Fruit fly (Drosophila melanogaster) whole organism, embryonic: Measurements from ENCODE around the gene CG45100.
A peak's percentile ranks its signal among the peaks of the same experiment; 100 is the strongest.

Experiments
- Asciz ChIP-seq: fragments of 200-800 bp; sonication (Bioruptor generic); optimal IDR thresholded peaks from 2 replicates; lab custom pipeline; 2017; ENCODE audit warnings: missing biosample characterization, mild to moderate bottlenecking, missing genetic modification characterization, missing genetic modification reagents
- BEAF-32 ChIP-seq: fragments of 200-800 bp; sonication (Bioruptor generic); optimal IDR thresholded peaks from 3 replicates; lab custom pipeline; 2017; ENCODE audit warnings: missing biosample characterization, missing genetic modification characterization, mild to moderate bottlenecking, moderate library complexity, missing genetic modification reagents
- CG11398 ChIP-seq: fragments of 200-800 bp; sonication (Bioruptor generic); optimal IDR thresholded peaks from 2 replicates; lab custom pipeline; 2016; ENCODE audit warnings: missing biosample characterization, missing genetic modification characterization
- CG11696 ChIP-seq: fragments of 200-800 bp; sonication (Bioruptor generic); IDR thresholded peaks from 2 replicates; pipeline ENCODE4 v1.3.6; 2022; ENCODE audit warnings: missing biosample characterization, missing genetic modification characterization
- CG12104 ChIP-seq: fragments of 200-800 bp; sonication (Bioruptor generic); optimal IDR thresholded peaks from 3 replicates; lab custom pipeline; 2016; ENCODE audit warnings: missing biosample characterization, missing genetic modification characterization
- CG12299 ChIP-seq: fragments of 200-800 bp; sonication (Bioruptor generic); optimal IDR thresholded peaks from 2 replicates; lab custom pipeline; 2018; ENCODE audit warnings: missing biosample characterization, mild to moderate bottlenecking, missing genetic modification characterization
- CG12391 ChIP-seq: fragments of 200-800 bp; sonication (Bioruptor generic); optimal IDR thresholded peaks from 3 replicates; lab custom pipeline; 2018; ENCODE audit warnings: missing biosample characterization, mild to moderate bottlenecking, missing genetic modification characterization, moderate library complexity
- CG13424 ChIP-seq: fragments of 200-800 bp; sonication (Bioruptor generic); optimal IDR thresholded peaks from 2 replicates; lab custom pipeline; 2019; ENCODE audit warnings: missing biosample characterization, mild to moderate bottlenecking, missing genetic modification characterization, moderate library complexity
- CG14441 ChIP-seq: fragments of 200-800 bp; sonication (Bioruptor generic); IDR thresholded peaks from 2 replicates; pipeline ENCODE4 v1.3.6; 2022; ENCODE audit warnings: missing biosample characterization, missing genetic modification characterization
- CG15696 ChIP-seq: fragments of 200-800 bp; sonication (Bioruptor generic); optimal IDR thresholded peaks from 2 replicates; lab custom pipeline; 2019; ENCODE audit warnings: missing biosample characterization, mild to moderate bottlenecking, missing genetic modification characterization, moderate library complexity
- CG16813 ChIP-seq: fragments of 200-800 bp; sonication (Bioruptor generic); IDR thresholded peaks from 3 replicates; pipeline ENCODE4 v1.3.6; 2022; ENCODE audit warnings: missing biosample characterization, missing genetic modification characterization; ENCODE audit not compliant: partially characterized antibody
- CG17385 ChIP-seq: fragments of 200-800 bp; sonication (Bioruptor generic); optimal IDR thresholded peaks from 3 replicates; lab custom pipeline; 2018; ENCODE audit warnings: missing biosample characterization, mild to moderate bottlenecking, missing genetic modification characterization
- CG1832 ChIP-seq: fragments of 200-800 bp; sonication (Bioruptor generic); optimal IDR thresholded peaks from 2 replicates; lab custom pipeline; 2017; ENCODE audit warnings: missing biosample characterization, mild to moderate bottlenecking, missing genetic modification characterization, inconsistent platforms
- CG2202 ChIP-seq: fragments of 200-800 bp; sonication (Bioruptor generic); optimal IDR thresholded peaks from 2 replicates; lab custom pipeline; 2018; ENCODE audit warnings: missing biosample characterization, mild to moderate bottlenecking, missing genetic modification characterization
- CG31365 ChIP-seq: fragments of 200-800 bp; sonication (Bioruptor generic); optimal IDR thresholded peaks from 2 replicates; lab custom pipeline; 2018; ENCODE audit warnings: missing biosample characterization, mild to moderate bottlenecking, missing genetic modification characterization
- CG4282 ChIP-seq: fragments of 200-800 bp; sonication (Bioruptor generic); optimal IDR thresholded peaks from 2 replicates; lab custom pipeline; 2016; ENCODE audit warnings: missing biosample characterization, missing genetic modification characterization
- CG43689 ChIP-seq: fragments of 200-800 bp; sonication (Bioruptor generic); IDR thresholded peaks from 2 replicates; pipeline ENCODE4 v1.3.6; 2022; ENCODE audit warnings: missing biosample characterization, missing genetic modification characterization
- CG4404 ChIP-seq: fragments of 200-800 bp; sonication (Bioruptor generic); IDR thresholded peaks from 2 replicates; pipeline ENCODE4 v1.3.6; 2022; ENCODE audit warnings: missing biosample characterization, missing genetic modification characterization
- CG7963 ChIP-seq: fragments of 200-800 bp; sonication (Bioruptor generic); IDR thresholded peaks from 3 replicates; pipeline ENCODE4 v1.3.6; 2022; ENCODE audit warnings: missing biosample characterization, missing genetic modification characterization; ENCODE audit not compliant: partially characterized antibody
- CG7987 ChIP-seq: fragments of 200-800 bp; sonication (Bioruptor generic); optimal IDR thresholded peaks from 2 replicates; lab custom pipeline; 2018; ENCODE audit warnings: missing biosample characterization, mild to moderate bottlenecking, missing genetic modification characterization, moderate library complexity
- CG8388 ChIP-seq: fragments of 200-800 bp; sonication (Bioruptor generic); optimal IDR thresholded peaks from 2 replicates; lab custom pipeline; 2019; ENCODE audit warnings: missing biosample characterization, mild to moderate bottlenecking, missing genetic modification characterization, moderate library complexity
- Doc2 ChIP-seq: fragments of 200-800 bp; sonication (Bioruptor generic); IDR thresholded peaks from 2 replicates; pipeline ENCODE4 v1.3.6; 2022; ENCODE audit warnings: missing biosample characterization, missing genetic modification characterization
- HHEX ChIP-seq: fragments of 200-800 bp; sonication (Bioruptor generic); optimal IDR thresholded peaks from 3 replicates; lab custom pipeline; 2017; ENCODE audit warnings: missing biosample characterization, mild to moderate bottlenecking, missing genetic modification characterization, missing genetic modification reagents
- HmgD ChIP-seq: fragments of 200-800 bp; sonication (Bioruptor generic); optimal IDR thresholded peaks from 3 replicates; lab custom pipeline; 2016; ENCODE audit warnings: missing biosample characterization, missing genetic modification characterization
- Kr ChIP-seq: fragments of 200-800 bp; sonication (Bioruptor generic); optimal IDR thresholded peaks from 2 replicates; lab custom pipeline; 2017; ENCODE audit warnings: missing biosample characterization, mild to moderate bottlenecking, missing genetic modification characterization
- Med ChIP-seq: fragments of 200-800 bp; sonication (Bioruptor generic); peaks from one replicate; lab custom pipeline; 2016; ENCODE audit warnings: missing biosample characterization, missing genetic modification characterization, mild to moderate bottlenecking, inconsistent platforms, moderate library complexity
- Vsx1 ChIP-seq: fragments of 200-800 bp; sonication (Bioruptor generic); optimal IDR thresholded peaks from 2 replicates; lab custom pipeline; 2017; ENCODE audit warnings: missing biosample characterization, mild to moderate bottlenecking, missing genetic modification characterization, missing genetic modification reagents
- ab ChIP-seq: fragments of 200-800 bp; sonication (Bioruptor generic); optimal IDR thresholded peaks from 2 replicates; lab custom pipeline; 2016; ENCODE audit warnings: missing biosample characterization, missing genetic modification characterization
- bbx ChIP-seq: fragments of 200-800 bp; sonication (Bioruptor generic); IDR thresholded peaks from 2 replicates; pipeline ENCODE4 v1.3.6; 2022; ENCODE audit warnings: missing biosample characterization, missing genetic modification characterization; ENCODE audit not compliant: partially characterized antibody
- bigmax ChIP-seq: fragments of 200-800 bp; sonication (Bioruptor generic); optimal IDR thresholded peaks from 2 replicates; lab custom pipeline; 2018; ENCODE audit warnings: missing biosample characterization, mild to moderate bottlenecking, missing genetic modification characterization
- chinmo ChIP-seq: fragments of 200-800 bp; sonication (Bioruptor generic); IDR thresholded peaks from 4 replicates; pipeline ENCODE4 v1.3.6; 2022; ENCODE audit warnings: missing biosample characterization, missing genetic modification characterization; ENCODE audit not compliant: partially characterized antibody
- croc ChIP-seq: fragments of 200-800 bp; sonication (Bioruptor generic); conservative IDR thresholded peaks from 3 replicates; pipeline ENCODE4 v1.3.6; 2022; ENCODE audit warnings: missing biosample characterization, missing genetic modification characterization
- emc ChIP-seq: fragments of 200-800 bp; sonication (Bioruptor generic); optimal IDR thresholded peaks from 2 replicates; lab custom pipeline; 2016; ENCODE audit warnings: missing biosample characterization, missing genetic modification characterization
- fd3F ChIP-seq: fragments of 200-800 bp; sonication (Bioruptor generic); optimal IDR thresholded peaks from 2 replicates; lab custom pipeline; 2018; ENCODE audit warnings: missing biosample characterization, mild to moderate bottlenecking, missing genetic modification characterization, moderate library complexity
- fd64A ChIP-seq: fragments of 200-800 bp; sonication (Bioruptor generic); optimal IDR thresholded peaks from 3 replicates; lab custom pipeline; 2018; ENCODE audit warnings: missing biosample characterization, mild to moderate bottlenecking, missing genetic modification characterization
- gt ChIP-seq: fragments of 200-800 bp; sonication (Bioruptor generic); IDR thresholded peaks from 2 replicates; pipeline ENCODE4 v1.3.6; 2022; ENCODE audit warnings: missing biosample characterization, missing genetic modification characterization
- maf-S ChIP-seq: fragments of 200-800 bp; sonication (Bioruptor generic); optimal IDR thresholded peaks from 2 replicates; lab custom pipeline; 2016; ENCODE audit warnings: missing biosample characterization, missing genetic modification characterization
- mam ChIP-seq: fragments of 200-800 bp; sonication (Bioruptor generic); optimal IDR thresholded peaks from 3 replicates; lab custom pipeline; 2016; ENCODE audit warnings: missing biosample characterization, missing genetic modification characterization
- org-1 ChIP-seq: fragments of 200-800 bp; sonication (Bioruptor generic); optimal IDR thresholded peaks from 2 replicates; lab custom pipeline; 2017; ENCODE audit warnings: missing biosample characterization, missing genetic modification characterization
- pfk ChIP-seq: fragments of 200-800 bp; sonication (Bioruptor generic); optimal IDR thresholded peaks from 2 replicates; lab custom pipeline; 2018; ENCODE audit warnings: missing biosample characterization, mild to moderate bottlenecking, missing genetic modification characterization, moderate library complexity
- pnt ChIP-seq: fragments of 200-800 bp; sonication (Bioruptor generic); optimal IDR thresholded peaks from 3 replicates; lab custom pipeline; 2016; ENCODE audit warnings: missing biosample characterization, missing genetic modification characterization
- sisA ChIP-seq: fragments of 200-800 bp; sonication (Bioruptor generic); IDR thresholded peaks from 2 replicates; pipeline ENCODE4 v1.3.6; 2022; ENCODE audit warnings: missing biosample characterization, missing genetic modification characterization
- twi ChIP-seq: fragments of 200-800 bp; optimal IDR thresholded peaks from 2 replicates; lab custom pipeline; 2019; ENCODE audit warnings: missing biosample characterization, mild to moderate bottlenecking, missing genetic modification characterization, moderate library complexity

Gene CG45100

DNA sequence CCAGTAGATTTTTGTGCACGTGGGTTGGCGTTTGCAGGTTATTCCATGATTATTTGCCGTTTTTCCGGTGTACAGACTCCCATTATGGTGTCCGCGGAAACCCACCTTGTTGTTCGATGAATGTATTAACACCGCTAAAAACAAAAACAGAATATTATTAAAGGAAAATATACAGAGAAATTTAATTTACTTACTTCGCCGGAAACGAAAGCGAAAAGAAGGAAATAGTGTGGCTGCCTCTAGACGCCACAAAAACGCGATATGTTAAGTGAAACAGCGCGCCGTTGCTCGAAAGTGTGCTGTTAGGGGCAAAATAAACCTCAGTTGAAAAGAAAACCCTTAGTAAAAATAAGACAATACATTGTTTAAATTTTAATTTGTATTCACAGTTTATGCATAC, 7.5 kb downstream of the CG45100 start, which contains the start of gene RpL35A (continued):
- TF ChIP-seq CG17385 (GFP tag; lab: Kevin White, UChicago) = peak; percentile 79
- TF ChIP-seq CG12104 = peak; percentile 77
- TF ChIP-seq fd64A (GFP tag; lab: Kevin White, UChicago) = peak; percentile 82
- no peak for TF ChIP-seq CG11696 (GFP tag; lab: Robert Waterston, UW)
- TF ChIP-seq chinmo (GFP tag; lab: Robert Waterston, UW) = no peak
- TF ChIP-seq CG12299 = peak; percentile 77
- peak; percentile 45 for TF ChIP-seq maf-S
- TF ChIP-seq bbx (GFP tag; lab: Robert Waterston, UW) = no peak
- TF ChIP-seq sisA (GFP tag; lab: Robert Waterston, UW) = no peak
- peak; percentile 89 for TF ChIP-seq HHEX
- peak; percentile 54 for TF ChIP-seq org-1
- no peak for TF ChIP-seq gt (GFP tag; lab: Robert Waterston, UW)
- TF ChIP-seq ab = no peak
- no peak for TF ChIP-seq CG4404 (GFP tag; lab: Robert Waterston, UW)
- TF ChIP-seq fd3F (GFP tag; lab: Kevin White, UChicago) = peak; percentile 25
- TF ChIP-seq Med (GFP tag; lab: Kevin White, UChicago) = peak; percentile 98
- peak; percentile 94 for TF ChIP-seq CG7987 (GFP tag; lab: Kevin White, UChicago)
- TF ChIP-seq Kr (GFP tag; lab: Kevin White, UChicago) = peak; percentile 72
- TF ChIP-seq BEAF-32 (GFP tag; lab: Kevin White, UChicago) = peak; percentile 34
- TF ChIP-seq CG43689 (GFP tag; lab: Robert Waterston, UW) = no peak
- no peak for TF ChIP-seq croc
- peak; percentile 75 for TF ChIP-seq bigmax (GFP tag; lab: Kevin White, UChicago)
- TF ChIP-seq emc (GFP tag; lab: Kevin White, UChicago) = peak; percentile 12
- no peak for TF ChIP-seq Doc2 (GFP tag; lab: Robert Waterston, UW)
- TF ChIP-seq CG12391 (tag; lab: Kevin White, UChicago) = peak; percentile 70
- no peak for TF ChIP-seq CG1832
- no peak for TF ChIP-seq CG4282 (GFP tag; lab: Kevin White, UChicago)
- no peak for TF ChIP-seq Asciz (GFP tag; lab: Kevin White, UChicago)
- TF ChIP-seq CG8388 (GFP tag; lab: Kevin White, UChicago) = peak; percentile 73
- no peak for TF ChIP-seq CG15696 (tag; lab: Kevin White, UChicago)
- TF ChIP-seq CG13424 (tag; lab: Kevin White, UChicago) = peak; percentile 36
- 0 out of 2 replicates have a peak, but pooled peaks have one; percentile 25 for TF ChIP-seq CG14441 (GFP tag; lab: Robert Waterston, UW)
- TF ChIP-seq HmgD (GFP tag; lab: Kevin White, UChicago) = no peak
- no peak for TF ChIP-seq CG16813
- no peak for TF ChIP-seq Vsx1 (GFP tag; lab: Kevin White, UChicago)
- TF ChIP-seq CG2202 (tag; lab: Kevin White, UChicago) = peak; percentile 75
- peak; percentile 46 for TF ChIP-seq twi (tag; lab: Kevin White, UChicago)
- no peak for TF ChIP-seq CG7963
- TF ChIP-seq mam = peak; percentile 15
- no peak for TF ChIP-seq pnt (GFP tag; lab: Kevin White, UChicago)
- TF ChIP-seq CG31365 (tag; lab: Kevin White, UChicago) = peak; percentile 61
- TF ChIP-seq pfk (GFP tag; lab: Kevin White, UChicago) = peak; percentile 79
- peak; percentile 57 for TF ChIP-seq CG11398 (GFP tag; lab: Kevin White, UChicago)
